Fruit fly (Drosophila melanogaster) whole organism, embryonic: Measurements from ENCODE around the gene 5-HT2B.

ENCODE experiments used
- Antp ChIP-seq: fragments of 200-800 bp; sonication (Bioruptor generic); optimal IDR thresholded peaks from 3 replicates; lab custom pipeline; 2016; ENCODE audit warnings: missing biosample characterization, missing genetic modification characterization
- C15 ChIP-seq: fragments of 200-800 bp; sonication (Bioruptor generic); IDR thresholded peaks from 3 replicates; pipeline ENCODE4 v1.3.6; 2022; ENCODE audit warnings: missing biosample characterization, missing genetic modification characterization
- CG10147 ChIP-seq: fragments of 200-800 bp; sonication (Bioruptor generic); optimal IDR thresholded peaks from 2 replicates; lab custom pipeline; 2019; ENCODE audit warnings: missing biosample characterization, mild to moderate bottlenecking, missing genetic modification characterization, moderate library complexity
- CG10274 ChIP-seq: fragments of 200-800 bp; sonication (Bioruptor generic); optimal IDR thresholded peaks from 3 replicates; lab custom pipeline; 2017; ENCODE audit warnings: missing biosample characterization, mild to moderate bottlenecking, missing genetic modification characterization
- CG10543 ChIP-seq: fragments of 200-800 bp; sonication (Bioruptor generic); optimal IDR thresholded peaks from 3 replicates; lab custom pipeline; 2017; ENCODE audit warnings: missing biosample characterization, mild to moderate bottlenecking, missing genetic modification characterization, moderate library complexity
- CG11456 ChIP-seq: fragments of 200-800 bp; sonication (Bioruptor generic); IDR thresholded peaks from 3 replicates; pipeline ENCODE4 v1.3.6; 2022; ENCODE audit warnings: missing biosample characterization, missing genetic modification characterization
- CG12104 ChIP-seq: fragments of 200-800 bp; sonication (Bioruptor generic); optimal IDR thresholded peaks from 3 replicates; lab custom pipeline; 2016; ENCODE audit warnings: missing biosample characterization, missing genetic modification characterization
- CG13287 ChIP-seq: fragments of 200-800 bp; sonication (Bioruptor generic); IDR thresholded peaks from 2 replicates; pipeline ENCODE4 v1.3.6; 2022; ENCODE audit warnings: missing biosample characterization, missing genetic modification characterization; ENCODE audit not compliant: partially characterized antibody
- CG13424 ChIP-seq: fragments of 200-800 bp; sonication (Bioruptor generic); optimal IDR thresholded peaks from 2 replicates; lab custom pipeline; 2019; ENCODE audit warnings: missing biosample characterization, mild to moderate bottlenecking, missing genetic modification characterization, moderate library complexity
- CG13624 ChIP-seq: fragments of 200-800 bp; sonication (Bioruptor generic); optimal IDR thresholded peaks from 2 replicates; lab custom pipeline; 2016; ENCODE audit warnings: missing biosample characterization, missing genetic modification characterization
- CG14860 ChIP-seq: fragments of 200-800 bp; sonication (Bioruptor generic); IDR thresholded peaks from 3 replicates; pipeline ENCODE4 v1.3.6; 2022; ENCODE audit warnings: missing biosample characterization, missing genetic modification characterization; ENCODE audit not compliant: partially characterized antibody
- CG1792 ChIP-seq: fragments of 200-800 bp; sonication (Bioruptor generic); optimal IDR thresholded peaks from 2 replicates; lab custom pipeline; 2016; ENCODE audit warnings: missing biosample characterization, missing genetic modification characterization
- CG18619 ChIP-seq: fragments of 200-800 bp; sonication (Bioruptor generic); optimal IDR thresholded peaks from 3 replicates; lab custom pipeline; 2017; ENCODE audit warnings: missing biosample characterization, mild to moderate bottlenecking, missing genetic modification characterization
- CG2202 ChIP-seq: fragments of 200-800 bp; sonication (Bioruptor generic); optimal IDR thresholded peaks from 2 replicates; lab custom pipeline; 2018; ENCODE audit warnings: missing biosample characterization, mild to moderate bottlenecking, missing genetic modification characterization
- CG30403 ChIP-seq: fragments of 200-800 bp; sonication (Bioruptor generic); optimal IDR thresholded peaks from 3 replicates; lab custom pipeline; 2016; ENCODE audit warnings: missing biosample characterization, missing genetic modification characterization
- CG32532 ChIP-seq: fragments of 200-800 bp; sonication (Bioruptor generic); IDR thresholded peaks from 2 replicates; pipeline ENCODE4 v1.3.6; 2022; ENCODE audit warnings: missing biosample characterization, missing genetic modification characterization
- CG33213 ChIP-seq: fragments of 200-800 bp; sonication (Bioruptor generic); optimal IDR thresholded peaks from 3 replicates; lab custom pipeline; 2016; ENCODE audit warnings: missing biosample characterization, missing genetic modification characterization
- CG34422 ChIP-seq: fragments of 200-800 bp; sonication (Bioruptor generic); IDR thresholded peaks from 3 replicates; pipeline ENCODE4 v1.3.6; 2022; ENCODE audit warnings: missing biosample characterization, missing genetic modification characterization
- CG5953 ChIP-seq: fragments of 200-800 bp; sonication (Bioruptor generic); IDR thresholded peaks from 2 replicates; pipeline ENCODE4 v1.3.6; 2022; ENCODE audit warnings: missing biosample characterization, missing genetic modification characterization
- CG6272 ChIP-seq: fragments of 200-800 bp; sonication (Bioruptor generic); IDR thresholded peaks from 2 replicates; pipeline ENCODE4 v1.3.6; 2022; ENCODE audit warnings: missing biosample characterization, missing genetic modification characterization
- CG7839 ChIP-seq: fragments of 200-800 bp; sonication (Bioruptor generic); optimal IDR thresholded peaks from 3 replicates; lab custom pipeline; 2018; ENCODE audit warnings: missing biosample characterization, mild to moderate bottlenecking, missing genetic modification characterization, moderate library complexity
- CG7987 ChIP-seq: fragments of 200-800 bp; sonication (Bioruptor generic); optimal IDR thresholded peaks from 2 replicates; lab custom pipeline; 2018; ENCODE audit warnings: missing biosample characterization, mild to moderate bottlenecking, missing genetic modification characterization, moderate library complexity
- CG9797 ChIP-seq: fragments of 200-800 bp; sonication (Bioruptor generic); optimal IDR thresholded peaks from 3 replicates; lab custom pipeline; 2018; ENCODE audit warnings: missing biosample characterization, mild to moderate bottlenecking, missing genetic modification characterization
- Dll ChIP-seq: fragments of 200-800 bp; sonication (Bioruptor generic); IDR thresholded peaks from 4 replicates; pipeline ENCODE4 v1.3.6; 2022; ENCODE audit warnings: missing biosample characterization, missing genetic modification characterization; ENCODE audit not compliant: partially characterized antibody
- Dp ChIP-seq: fragments of 200-800 bp; sonication (Bioruptor generic); optimal IDR thresholded peaks from 2 replicates; lab custom pipeline; 2018; ENCODE audit warnings: missing biosample characterization, mild to moderate bottlenecking, missing genetic modification characterization, moderate library complexity
- Gsc ChIP-seq: fragments of 200-800 bp; sonication (Bioruptor generic); IDR thresholded peaks from 2 replicates; pipeline ENCODE4 v1.3.6; 2022; ENCODE audit warnings: missing biosample characterization, missing genetic modification characterization
- HmgZ ChIP-seq: fragments of 200-800 bp; sonication (Bioruptor generic); optimal IDR thresholded peaks from 2 replicates; lab custom pipeline; 2018; ENCODE audit warnings: missing biosample characterization, mild to moderate bottlenecking, missing genetic modification characterization
- MESR4 ChIP-seq: fragments of 200-800 bp; sonication (Bioruptor generic); optimal IDR thresholded peaks from 2 replicates; lab custom pipeline; 2018; ENCODE audit warnings: missing biosample characterization, mild to moderate bottlenecking, missing genetic modification characterization, moderate library complexity
- Nf-YA ChIP-seq: fragments of 200-800 bp; sonication (Bioruptor generic); IDR thresholded peaks from 2 replicates; pipeline ENCODE4 v1.3.6; 2022; ENCODE audit warnings: missing biosample characterization, missing genetic modification characterization
- Spps ChIP-seq: fragments of 200-800 bp; sonication (Bioruptor generic); optimal IDR thresholded peaks from 2 replicates; lab custom pipeline; 2018; ENCODE audit warnings: missing biosample characterization, mild to moderate bottlenecking, missing genetic modification characterization
- Ssrp ChIP-seq: fragments of 200-800 bp; sonication (Bioruptor generic); optimal IDR thresholded peaks from 2 replicates; lab custom pipeline; 2018; ENCODE audit warnings: missing biosample characterization, mild to moderate bottlenecking, missing genetic modification characterization, moderate library complexity
- ase ChIP-seq: fragments of 200-800 bp; sonication (Bioruptor generic); IDR thresholded peaks from 3 replicates; pipeline ENCODE4 v1.3.6; 2022; ENCODE audit warnings: missing biosample characterization, missing genetic modification characterization
- bcd ChIP-seq: fragments of 200-800 bp; sonication (Bioruptor generic); optimal IDR thresholded peaks from 2 replicates; lab custom pipeline; 2017; ENCODE audit warnings: missing biosample characterization, mild to moderate bottlenecking, missing genetic modification characterization
- caup ChIP-seq: fragments of 200-800 bp; sonication (Bioruptor generic); optimal IDR thresholded peaks from 3 replicates; lab custom pipeline; 2017; ENCODE audit warnings: missing biosample characterization, mild to moderate bottlenecking, missing genetic modification characterization, moderate library complexity; ENCODE audit not compliant: severe bottlenecking
- cwo ChIP-seq: fragments of 200-800 bp; sonication (Bioruptor generic); optimal IDR thresholded peaks from 3 replicates; lab custom pipeline; 2017; ENCODE audit warnings: missing biosample characterization, missing genetic modification characterization, mild to moderate bottlenecking, moderate library complexity, missing genetic modification reagents
- fd64A ChIP-seq: fragments of 200-800 bp; sonication (Bioruptor generic); optimal IDR thresholded peaks from 3 replicates; lab custom pipeline; 2018; ENCODE audit warnings: missing biosample characterization, mild to moderate bottlenecking, missing genetic modification characterization
- jing ChIP-seq: fragments of 200-800 bp; sonication (Bioruptor generic); optimal IDR thresholded peaks from 2 replicates; lab custom pipeline; 2018; ENCODE audit warnings: missing biosample characterization, mild to moderate bottlenecking, missing genetic modification characterization
- kah ChIP-seq: fragments of 200-800 bp; sonication (Bioruptor generic); optimal IDR thresholded peaks from 2 replicates; lab custom pipeline; 2018; ENCODE audit warnings: missing biosample characterization, mild to moderate bottlenecking, missing genetic modification characterization
- phol ChIP-seq: fragments of 200-800 bp; sonication (Bioruptor generic); optimal IDR thresholded peaks from 3 replicates; lab custom pipeline; 2018; ENCODE audit warnings: missing biosample characterization, mild to moderate bottlenecking, missing genetic modification characterization, moderate library complexity
- pros ChIP-seq: fragments of 200-800 bp; sonication (Bioruptor generic); optimal IDR thresholded peaks from 3 replicates; lab custom pipeline; 2019; ENCODE audit warnings: missing biosample characterization, mild to moderate bottlenecking, missing genetic modification characterization, moderate library complexity
- pum ChIP-seq: fragments of 200-800 bp; sonication (Bioruptor generic); optimal IDR thresholded peaks from 2 replicates; lab custom pipeline; 2016; ENCODE audit warnings: missing biosample characterization, missing genetic modification characterization
- rib ChIP-seq: fragments of 200-800 bp; sonication (Bioruptor generic); IDR thresholded peaks from 2 replicates; pipeline ENCODE4 v1.3.6; 2022; ENCODE audit warnings: missing biosample characterization, missing genetic modification characterization
- row ChIP-seq: fragments of 200-800 bp; sonication (Bioruptor generic); IDR thresholded peaks from 3 replicates; pipeline ENCODE4 v1.3.6; 2022; ENCODE audit warnings: missing biosample characterization, missing genetic modification characterization
- sob ChIP-seq: fragments of 200-800 bp; sonication (Bioruptor generic); IDR thresholded peaks from 2 replicates; pipeline ENCODE4 v1.3.6; 2022; ENCODE audit warnings: missing biosample characterization, missing genetic modification characterization
- tin ChIP-seq: fragments of 200-800 bp; sonication (Bioruptor generic); optimal IDR thresholded peaks from 3 replicates; lab custom pipeline; 2016; ENCODE audit warnings: missing biosample characterization, missing genetic modification characterization
- trem ChIP-seq: fragments of 200-800 bp; optimal IDR thresholded peaks from 3 replicates; lab custom pipeline; 2019; ENCODE audit warnings: missing biosample characterization, mild to moderate bottlenecking, missing genetic modification characterization, moderate library complexity
- vnd ChIP-seq: fragments of 200-800 bp; sonication (Bioruptor generic); IDR thresholded peaks from 3 replicates; pipeline ENCODE4 v1.3.6; 2022; ENCODE audit warnings: missing biosample characterization, missing genetic modification characterization; ENCODE audit not compliant: partially characterized antibody
- z ChIP-seq: fragments of 200-800 bp; sonication (Bioruptor generic); IDR thresholded peaks from 3 replicates; pipeline ENCODE4 v1.3.6; 2022; ENCODE audit warnings: missing biosample characterization, missing genetic modification characterization
- zen ChIP-seq: fragments of 200-800 bp; sonication (Bioruptor generic); optimal IDR thresholded peaks from 3 replicates; lab custom pipeline; 2018; ENCODE audit warnings: missing biosample characterization, mild to moderate bottlenecking, missing genetic modification characterization, moderate library complexity
- zen2 ChIP-seq: fragments of 200-800 bp; sonication (Bioruptor generic); IDR thresholded peaks from 3 replicates; pipeline ENCODE4 v1.3.6; 2022; ENCODE audit warnings: missing biosample characterization, missing genetic modification characterization; ENCODE audit not compliant: partially characterized antibody
- zfh2 ChIP-seq: fragments of 200-800 bp; sonication (Bioruptor generic); optimal IDR thresholded peaks from 2 replicates; lab custom pipeline; 2016; ENCODE audit warnings: missing biosample characterization, missing genetic modification characterization

5-HT2B gene

dm6 chr3R:8563774-8564173, 14.2 kb upstream of the 5-HT2B start, which contains the start of gene Cenp-C (continued):
- TF ChIP-seq sob (no peak), jing (no peak), Nf-YA (GFP tag; lab: Robert Waterston, UW) (no peak), Spps (no peak), zen2 (GFP tag; lab: Robert Waterston, UW) (no peak), pum (GFP tag; lab: Kevin White, UChicago) (peak; percentile 45), vnd (no peak), Dll (peak; percentile 47; the same call in 1 of the 4 replicates), bcd (GFP tag; lab: Kevin White, UChicago) (peak; percentile 17), trem (tag; lab: Kevin White, UChicago) (peak; percentile 72), CG11456 (GFP tag; lab: Robert Waterston, UW) (no peak), kah (GFP tag; lab: Kevin White, UChicago) (no peak), CG5953 (no peak), CG9797 (GFP tag; lab: Kevin White, UChicago) (peak; percentile 77), HmgZ (tag; lab: Kevin White, UChicago) (no peak), CG10147 (no peak), CG6272 (GFP tag; lab: Robert Waterston, UW) (no peak), CG7839 (tag; lab: Kevin White, UChicago) (no peak), zen (tag; lab: Kevin White, UChicago) (peak; percentile 17), Gsc (GFP tag; lab: Robert Waterston, UW) (no peak), row (peak; percentile 71; the same call in 2 of the 3 replicates), MESR4 (no peak), Ssrp (tag; lab: Kevin White, UChicago) (no peak), rib (GFP tag; lab: Robert Waterston, UW) (no peak), CG10274 (GFP tag; lab: Kevin White, UChicago) (no peak), CG2202 (tag; lab: Kevin White, UChicago) (no peak), CG30403 (GFP tag; lab: Kevin White, UChicago) (peak; percentile 52), phol (peak; percentile 80), CG34422 (GFP tag; lab: Robert Waterston, UW) (no peak), cwo (GFP tag; lab: Kevin White, UChicago) (no peak), Antp (GFP tag; lab: Kevin White, UChicago) (peak; percentile 38), CG13424 (tag; lab: Kevin White, UChicago) (peak; percentile 32), zfh2 (GFP tag; lab: Kevin White, UChicago) (peak; percentile 36), C15 (GFP tag; lab: Robert Waterston, UW) (no peak), Dp (peak; percentile 70), CG13624 (GFP tag; lab: Kevin White, UChicago) (peak; percentile 36), pros (GFP tag; lab: Kevin White, UChicago) (no peak), CG33213 (GFP tag; lab: Kevin White, UChicago) (peak; percentile 2), CG7987 (GFP tag; lab: Kevin White, UChicago) (no peak), fd64A (GFP tag; lab: Kevin White, UChicago) (no peak), CG32532 (GFP tag; lab: Robert Waterston, UW) (peak; percentile 46), CG18619 (GFP tag; lab: Kevin White, UChicago) (no peak), caup (no peak), ase (GFP tag; lab: Robert Waterston, UW) (no peak), tin (peak; percentile 33), CG14860 (GFP tag; lab: Robert Waterston, UW) (no peak), z (GFP tag; lab: Robert Waterston, UW) (no peak), CG10543 (no peak), CG13287 (GFP tag; lab: Robert Waterston, UW) (peak; percentile 46), CG12104 (GFP tag; lab: Kevin White, UChicago) (no peak), CG1792 (GFP tag; lab: Kevin White, UChicago) (no peak)
